Worm (Caenorhabditis elegans): Measurements from ENCODE around the gene snf-12.

- TF ChIP-seq egl-27 (tag; optimal IDR thresholded peaks at IDR 0.05) (no peak), nhr-42 (GFP tag; IDR thresholded peaks at IDR 0.05) (no peak), vab-7 (GFP tag; IDR thresholded peaks at IDR 0.05) (no peak), nhr-28 (tag; optimal IDR thresholded peaks at IDR 0.05) (no peak)
Measured at ce11 chrX:9082646-9083045, 53.4 kb downstream of the snf-12 start, which contains the start of gene ajm-1.

Data from whole organism, L4 larva.